Worm (Caenorhabditis elegans) whole organism, L1 larva: ENCODE results near the gene T04A8.18.

Experiments used
- C16A3.4 ChIP-seq: fragments of 150-350 bp; optimal IDR thresholded peaks from 2 replicates; lab custom pipeline; 2014; ENCODE audit warnings: missing biosample characterization, missing genetic modification characterization
- F16B12.6 ChIP-seq: fragments of 150-350 bp; optimal IDR thresholded peaks from 2 replicates; lab custom pipeline; 2014; ENCODE audit warnings: missing biosample characterization, missing genetic modification characterization
- Y116A8C.19 ChIP-seq: sonication (generic microtip); optimal IDR thresholded peaks from 2 replicates; lab custom pipeline; 2016; ENCODE audit warnings: missing compliant biosample characterization, missing genetic modification characterization, borderline replicate concordance
- aha-1 ChIP-seq: fragments of 150-350 bp; optimal IDR thresholded peaks from 2 replicates; lab custom pipeline; 2014; ENCODE audit warnings: missing biosample characterization, missing genetic modification characterization
- alr-1 ChIP-seq: fragments of 200-800 bp; sonication (Bioruptor generic); optimal IDR thresholded peaks from 2 replicates; lab custom pipeline; 2018; ENCODE audit warnings: borderline replicate concordance, mild to moderate bottlenecking, missing genetic modification characterization, missing compliant biosample characterization
- ama-1 ChIP-seq: fragments of 150-350 bp; optimal IDR thresholded peaks from 2 replicates; lab custom pipeline; 2014
- ceh-90 ChIP-seq: sonication (generic microtip); optimal IDR thresholded peaks from 2 replicates; lab custom pipeline; 2016; ENCODE audit warnings: missing genetic modification characterization, missing compliant biosample characterization
- efl-3 ChIP-seq: fragments of 200-800 bp; sonication (Bioruptor generic); optimal IDR thresholded peaks from 2 replicates; lab custom pipeline; 2018; ENCODE audit warnings: mild to moderate bottlenecking, missing genetic modification characterization, missing compliant biosample characterization
- egl-13 ChIP-seq: sonication (generic microtip); optimal IDR thresholded peaks from 2 replicates; lab custom pipeline; 2016; ENCODE audit warnings: missing genotype, missing genetic modification reagents, missing genetic modification characterization, missing compliant biosample characterization
- elt-2 ChIP-seq: sonication (generic microtip); optimal IDR thresholded peaks from 2 replicates; lab custom pipeline; 2016; ENCODE audit warnings: missing genetic modification characterization, mild to moderate bottlenecking, inconsistent platforms, missing compliant biosample characterization, missing genetic modification reagents
- fkh-4 ChIP-seq: sonication (generic microtip); optimal IDR thresholded peaks from 2 replicates; lab custom pipeline; 2016; ENCODE audit warnings: missing compliant biosample characterization, missing genetic modification characterization, borderline replicate concordance
- fkh-8 ChIP-seq: sonication (generic microtip); optimal IDR thresholded peaks from 2 replicates; lab custom pipeline; 2016; ENCODE audit warnings: mild to moderate bottlenecking, missing genetic modification characterization, missing compliant biosample characterization
- fos-1 ChIP-seq: fragments of 150-350 bp; optimal IDR thresholded peaks from 2 replicates; lab custom pipeline; 2014; ENCODE audit warnings: missing biosample characterization, missing genetic modification characterization
- grh-1 ChIP-seq: fragments of 200-800 bp; sonication (Bioruptor generic); IDR thresholded peaks from 2 replicates; pipeline ENCODE4 v1.3.6; 2022; ENCODE audit warnings: missing genetic modification reagents, missing genetic modification characterization, missing compliant biosample characterization
- hlh-17 ChIP-seq: fragments of 200-800 bp; sonication (Bioruptor generic); optimal IDR thresholded peaks from 2 replicates; lab custom pipeline; 2018; ENCODE audit warnings: missing genetic modification characterization, mild to moderate bottlenecking, missing compliant biosample characterization, moderate library complexity, borderline replicate concordance
- lin-13 ChIP-seq: fragments of 150-350 bp; optimal IDR thresholded peaks from 2 replicates; lab custom pipeline; 2014; ENCODE audit warnings: missing biosample characterization, missing genetic modification reagents, missing genetic modification characterization
- lin-14 ChIP-seq: fragments of 200-800 bp; sonication (Bioruptor generic); optimal IDR thresholded peaks from 2 replicates; lab custom pipeline; 2018; ENCODE audit warnings: mild to moderate bottlenecking, missing genetic modification characterization, moderate library complexity, missing compliant biosample characterization
- lin-35 ChIP-seq, 2 experiments: fragments of 150-350 bp; optimal IDR thresholded peaks; 2 replicates each; lab custom pipeline; 2014; ENCODE audit warnings: missing biosample characterization in 2 of 2, missing genetic modification characterization in 2 of 2, missing genetic modification reagents in 2 of 2
- lir-3 ChIP-seq: sonication (generic microtip); optimal IDR thresholded peaks from 2 replicates; lab custom pipeline; 2016; ENCODE audit warnings: mild to moderate bottlenecking, missing genetic modification characterization, moderate library complexity, missing compliant biosample characterization; ENCODE audit not compliant: poor library complexity
- lsy-2 ChIP-seq, 2 experiments: fragments of 150-350 bp; optimal IDR thresholded peaks; 2 replicates each; lab custom pipeline; 2014; ENCODE audit warnings: missing biosample characterization in 2 of 2, missing genetic modification characterization in 2 of 2
- mab-9 ChIP-seq: fragments of 200-800 bp; sonication (Bioruptor generic); IDR thresholded peaks from 2 replicates; pipeline ENCODE4 v1.3.6; 2022; ENCODE audit warnings: missing genetic modification reagents, missing genetic modification characterization, missing compliant biosample characterization
- mef-2 ChIP-seq: fragments of 150-350 bp; optimal IDR thresholded peaks from 2 replicates; lab custom pipeline; 2014; ENCODE audit warnings: missing biosample characterization, missing genetic modification characterization
- nhr-11 ChIP-seq: fragments of 150-350 bp; optimal IDR thresholded peaks from 2 replicates; lab custom pipeline; 2014; ENCODE audit warnings: missing biosample characterization, missing genetic modification characterization
- nhr-12 ChIP-seq: sonication (generic microtip); optimal IDR thresholded peaks from 2 replicates; lab custom pipeline; 2017; ENCODE audit warnings: missing biosample characterization, missing genetic modification characterization
- nhr-19 ChIP-seq: fragments of 200-800 bp; sonication (Bioruptor generic); conservative IDR thresholded peaks from 2 replicates; pipeline ENCODE4 v1.3.6; 2022; ENCODE audit warnings: missing genetic modification characterization, missing compliant biosample characterization
- nhr-20 ChIP-seq: sonication (generic microtip); optimal IDR thresholded peaks from 2 replicates; lab custom pipeline; 2016; ENCODE audit warnings: mild to moderate bottlenecking, missing genetic modification characterization, missing compliant biosample characterization
- nhr-237 ChIP-seq: fragments of 150-350 bp; optimal IDR thresholded peaks from 2 replicates; lab custom pipeline; 2014; ENCODE audit warnings: missing biosample characterization, missing genetic modification characterization
- nhr-71 ChIP-seq: sonication (generic microtip); optimal IDR thresholded peaks from 2 replicates; lab custom pipeline; 2016; ENCODE audit warnings: mild to moderate bottlenecking, missing genetic modification characterization, moderate library complexity, missing compliant biosample characterization
- nhr-84 ChIP-seq: sonication (generic microtip); optimal IDR thresholded peaks from 2 replicates; lab custom pipeline; 2017; ENCODE audit warnings: missing biosample characterization, missing genetic modification characterization
- nhr-85 ChIP-seq: sonication (generic microtip); peaks from one replicate; lab custom pipeline; 2016; ENCODE audit warnings: missing genetic modification characterization, inconsistent platforms, missing compliant biosample characterization
- nhr-90 ChIP-seq: sonication (generic microtip); optimal IDR thresholded peaks from 2 replicates; lab custom pipeline; 2016; ENCODE audit warnings: mild to moderate bottlenecking, missing genetic modification characterization, missing compliant biosample characterization; ENCODE audit not compliant: poor library complexity
- pag-3 ChIP-seq: sonication (generic microtip); optimal IDR thresholded peaks from 2 replicates; lab custom pipeline; 2017; ENCODE audit warnings: missing genetic modification characterization, mild to moderate bottlenecking, missing compliant biosample characterization, antibody characterized with exemption, borderline replicate concordance; ENCODE audit not compliant: insufficient read depth
- pqm-1 ChIP-seq: sonication (generic microtip); optimal IDR thresholded peaks from 3 replicates; lab custom pipeline; 2017; ENCODE audit warnings: missing biosample characterization, missing genetic modification characterization
- snpc-4 ChIP-seq: fragments of 150-350 bp; optimal IDR thresholded peaks from 2 replicates; lab custom pipeline; 2014; ENCODE audit warnings: missing biosample characterization, missing genetic modification characterization
- snu-23 ChIP-seq: sonication (generic microtip); optimal IDR thresholded peaks from 2 replicates; lab custom pipeline; 2016; ENCODE audit warnings: missing genetic modification characterization, missing compliant biosample characterization
- sox-4 ChIP-seq: sonication (generic microtip); optimal IDR thresholded peaks from 2 replicates; lab custom pipeline; 2016; ENCODE audit warnings: missing genetic modification characterization, missing compliant biosample characterization
- sptf-1 ChIP-seq: fragments of 150-350 bp; optimal IDR thresholded peaks from 2 replicates; lab custom pipeline; 2014; ENCODE audit warnings: missing biosample characterization, missing genetic modification characterization
- tbx-2 ChIP-seq: sonication (generic microtip); optimal IDR thresholded peaks from 2 replicates; lab custom pipeline; 2016; ENCODE audit warnings: missing genetic modification characterization, missing compliant biosample characterization
- tlp-1 ChIP-seq: fragments of 150-350 bp; optimal IDR thresholded peaks from 2 replicates; lab custom pipeline; 2014; ENCODE audit warnings: missing biosample characterization, missing genetic modification characterization
- unc-62 ChIP-seq: fragments of 150-350 bp; optimal IDR thresholded peaks from 2 replicates; lab custom pipeline; 2014; ENCODE audit warnings: missing biosample characterization, missing genetic modification reagents, missing genetic modification characterization
- unc-98 ChIP-seq: fragments of 200-800 bp; sonication (Bioruptor generic); IDR thresholded peaks from 2 replicates; pipeline ENCODE4 v1.3.6; 2022; ENCODE audit warnings: missing genetic modification characterization, missing compliant biosample characterization
- vab-15 ChIP-seq: sonication (generic microtip); optimal IDR thresholded peaks from 2 replicates; lab custom pipeline; 2017; ENCODE audit warnings: missing genotype, mild to moderate bottlenecking, missing genetic modification characterization, missing compliant biosample characterization
- xbp-1 ChIP-seq: sonication (generic microtip); optimal IDR thresholded peaks from 2 replicates; lab custom pipeline; 2016; ENCODE audit warnings: missing genetic modification characterization, missing compliant biosample characterization
- zip-4 ChIP-seq: fragments of 200-800 bp; sonication (Bioruptor generic); optimal IDR thresholded peaks from 2 replicates; lab custom pipeline; 2018; ENCODE audit warnings: mild to moderate bottlenecking, missing genetic modification characterization, moderate library complexity, missing compliant biosample characterization
- ztf-11 ChIP-seq, 2 experiments: sonication (generic microtip); optimal IDR thresholded peaks; 2 replicates each; lab custom pipeline; 2016 to 2017; ENCODE audit warnings: missing genetic modification characterization in 2 of 2, missing biosample characterization in 1 of 2, missing compliant biosample characterization in 1 of 2

T04A8.18 gene

DNA sequence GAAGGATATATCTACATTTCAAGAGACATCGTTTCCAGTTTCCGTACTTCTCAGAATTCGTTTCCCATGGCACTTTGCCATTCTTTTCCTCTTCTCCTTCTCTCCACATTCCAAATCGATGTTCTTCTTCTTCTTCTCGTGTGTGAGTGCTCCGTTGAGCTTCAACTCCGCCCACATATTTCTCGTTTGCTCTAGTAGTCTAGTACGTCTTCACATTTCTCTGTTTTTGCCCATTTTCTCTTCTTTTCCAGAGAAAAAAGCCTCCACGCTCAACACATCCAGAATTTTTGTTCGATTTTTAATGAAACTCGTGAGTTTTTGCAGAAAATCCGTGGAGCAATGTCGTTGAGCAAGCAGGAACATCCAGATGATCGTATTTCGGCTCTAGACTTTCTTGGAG is at the start of gene T04A8.18:
TSS of gene T04A8.18 (plus strand) at position 301 of the 400 bp plus-strand sequence.
- no peak for TF ChIP-seq ama-1 (lab: Kevin White, UChicago)
- TF ChIP-seq sptf-1 (tag; lab: Kevin White, UChicago): no peak
- TF ChIP-seq zip-4 (GFP tag; lab: Kevin White, UChicago): no peak
- TF ChIP-seq nhr-71 (tag; lab: Kevin White, UChicago): no peak
- no peak for TF ChIP-seq fkh-4 (tag; lab: Kevin White, UChicago)
- TF ChIP-seq fkh-8 (tag; lab: Kevin White, UChicago): no peak

DNA sequence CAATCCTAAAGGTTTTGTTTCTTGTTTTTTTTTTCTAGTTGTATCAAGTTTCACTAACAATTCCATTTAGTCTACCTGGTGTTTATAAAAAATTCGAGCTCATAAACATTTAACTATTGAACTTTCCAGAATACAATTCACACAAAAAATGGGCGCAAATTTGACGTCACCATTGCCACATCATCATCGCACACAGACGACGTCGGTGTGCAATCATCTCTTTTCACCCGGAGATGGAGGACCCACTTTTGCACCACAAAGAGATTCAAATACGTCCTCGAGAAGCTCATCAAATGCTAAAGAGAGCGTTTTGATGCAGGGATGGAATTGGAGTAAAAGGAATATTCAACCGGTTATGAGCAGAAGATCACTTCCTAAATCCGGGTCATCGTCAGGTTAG is 49.6 kb upstream of the T04A8.18 start:
- TF ChIP-seq hlh-17 (GFP tag; lab: Kevin White, UChicago): no peak
- TF ChIP-seq tlp-1 (tag; lab: Kevin White, UChicago): no peak
- TF ChIP-seq lin-13 (GFP tag; lab: Kevin White, UChicago): no peak
- no peak for TF ChIP-seq pag-3 (tag; lab: Kevin White, UChicago)
- TF ChIP-seq snu-23 (GFP tag; lab: Kevin White, UChicago): no peak
- no peak for TF ChIP-seq unc-98 (GFP tag; lab: Robert Waterston, UW)

DNA sequence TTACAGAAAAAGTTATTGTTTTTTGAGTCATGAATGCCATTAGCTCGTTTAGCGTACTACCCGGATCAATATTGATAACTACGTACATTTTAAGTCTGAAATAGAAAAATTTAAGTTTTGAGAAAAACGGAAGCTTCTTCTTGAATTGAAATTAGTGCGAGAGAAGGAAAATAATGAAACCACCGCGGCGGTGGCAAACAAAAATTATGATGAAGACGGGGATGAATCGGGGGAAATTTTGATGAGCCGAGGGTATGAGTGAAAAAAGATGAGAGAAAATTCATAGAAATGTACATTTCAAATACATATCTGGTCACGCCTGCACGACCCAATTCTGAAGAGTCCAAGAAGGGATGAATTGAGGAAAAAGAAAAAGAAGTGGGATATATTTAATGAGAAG is 43.7 kb upstream of the T04A8.18 start, which contains the start of gene T23F11.4:
TSS of gene T23F11.4 (minus strand) at position 101 of the 400 bp plus-strand sequence.
- TF ChIP-seq lsy-2 (tag; optimal IDR thresholded peaks at IDR 0.05; lab: Kevin White, UChicago) (no peak), lin-14 (no peak)

DNA sequence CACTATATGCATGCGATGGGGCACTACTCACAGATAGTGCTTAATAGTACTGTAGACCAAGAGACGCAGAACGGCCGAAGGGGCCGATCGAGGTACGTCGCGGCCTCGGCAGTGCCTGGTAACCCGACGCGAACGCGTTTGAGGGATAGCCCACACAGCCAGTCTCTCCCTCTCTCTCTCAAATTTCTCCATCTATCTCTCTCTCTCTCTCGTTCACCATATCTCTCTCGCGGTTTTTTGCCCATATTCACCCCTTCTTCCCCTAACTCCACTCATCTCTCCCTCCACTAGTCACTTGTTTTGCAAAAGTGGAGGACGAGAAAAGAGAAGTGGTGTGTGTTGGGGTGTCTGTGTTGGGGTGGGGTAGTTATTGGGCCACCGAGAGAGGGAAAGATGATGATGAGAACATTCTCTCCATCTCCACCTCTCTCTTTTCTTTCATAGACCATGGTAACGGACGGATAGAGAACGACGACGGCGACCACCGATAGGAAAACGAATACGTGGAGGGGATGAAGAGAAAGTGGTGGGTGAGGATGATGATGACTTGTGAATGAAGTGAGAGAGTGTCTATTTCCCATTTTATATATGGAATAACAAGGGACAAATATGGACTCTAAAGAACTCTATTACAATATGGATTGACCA is 42.1 kb upstream of the T04A8.18 start:
- no peak for TF ChIP-seq elt-2 (tag; lab: Kevin White, UChicago)
- TF ChIP-seq alr-1 (tag; lab: Kevin White, UChicago): no peak
- TF ChIP-seq nhr-85 (tag; lab: Kevin White, UChicago): peak; percentile 89
- TF ChIP-seq nhr-237: no peak
- no peak for TF ChIP-seq mab-9 (GFP tag; lab: Robert Waterston, UW)
- no peak for TF ChIP-seq vab-15 (tag; lab: Kevin White, UChicago)
- no peak for TF ChIP-seq nhr-84 (tag; lab: Kevin White, UChicago)
- no peak for TF ChIP-seq aha-1 (tag; lab: Kevin White, UChicago)
- no peak for TF ChIP-seq mef-2 (tag; lab: Kevin White, UChicago)
- peak; percentile 31 for TF ChIP-seq snpc-4 (tag; lab: Kevin White, UChicago)
- peak; percentile 34 for TF ChIP-seq nhr-90 (tag; lab: Kevin White, UChicago)
- no peak for TF ChIP-seq C16A3.4 (tag; lab: Kevin White, UChicago)
- no peak for TF ChIP-seq grh-1 (GFP tag; lab: Robert Waterston, UW)
- peak; percentile 61 for TF ChIP-seq snu-23 (GFP tag; lab: Kevin White, UChicago)
- TF ChIP-seq ztf-11 (tag; optimal IDR thresholded peaks at IDR 0.05; lab: Kevin White, UChicago): peak in 1 of 2 experiments; percentile 25
- peak; percentile 33 to 62 for TF ChIP-seq lsy-2 (tag; optimal IDR thresholded peaks at IDR 0.05; lab: Kevin White, UChicago)
- no peak for TF ChIP-seq efl-3 (GFP tag; lab: Kevin White, UChicago)
- no peak for TF ChIP-seq Y116A8C.19
- peak; percentile 39 for TF ChIP-seq xbp-1 (tag; lab: Kevin White, UChicago)
- TF ChIP-seq nhr-20 (tag; lab: Kevin White, UChicago): peak; percentile 51
- TF ChIP-seq hlh-17 (GFP tag; lab: Kevin White, UChicago): no peak
- no peak for TF ChIP-seq ceh-90 (tag; lab: Kevin White, UChicago)
- TF ChIP-seq sox-4 (tag; lab: Kevin White, UChicago): no peak
- TF ChIP-seq F16B12.6: peak; percentile 8
- TF ChIP-seq fos-1: no peak
- no peak for TF ChIP-seq nhr-11 (tag; lab: Kevin White, UChicago)
- peak; percentile 33; the same call in 1 of the 2 replicates for TF ChIP-seq nhr-19 (GFP tag; lab: Robert Waterston, UW)
- TF ChIP-seq tbx-2 (tag; lab: Kevin White, UChicago): peak; percentile 18
- no peak for TF ChIP-seq egl-13
- no peak for TF ChIP-seq pag-3 (tag; lab: Kevin White, UChicago)
- no peak for TF ChIP-seq lir-3 (tag; lab: Kevin White, UChicago)
- TF ChIP-seq lin-35 (GFP tag; optimal IDR thresholded peaks at IDR 0.05; lab: Kevin White, UChicago): peak; percentile 25 to 50
- TF ChIP-seq pqm-1: no peak
- no peak for TF ChIP-seq unc-62
- no peak for TF ChIP-seq nhr-12 (tag; lab: Kevin White, UChicago)
- no peak for TF ChIP-seq ama-1 (lab: Kevin White, UChicago)
